Worm (Caenorhabditis elegans): ENCODE data around the gene pdfr-1.

DNA sequence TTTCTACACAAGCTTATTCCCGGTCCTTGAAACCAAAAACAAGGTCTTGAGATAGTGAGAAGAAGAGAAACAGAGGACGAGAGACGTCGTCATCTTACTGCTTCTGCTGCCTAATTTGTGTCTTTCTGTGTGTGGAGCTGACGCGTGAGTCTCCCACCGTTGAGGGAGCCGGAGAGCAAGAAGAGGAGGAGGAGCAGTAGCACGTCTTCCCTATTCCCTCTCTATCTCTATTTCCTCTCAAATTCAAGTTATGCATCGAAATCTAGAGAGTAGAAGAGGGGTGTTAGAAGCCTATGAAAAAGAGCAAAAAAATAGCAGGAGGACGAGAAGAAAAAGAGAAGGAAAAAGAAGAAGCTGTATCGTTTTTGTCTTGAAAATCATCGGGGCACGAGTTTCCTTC, 43.3 kb upstream of the pdfr-1 start:
- no peak for TF ChIP-seq ama-1 (optimal IDR thresholded peaks at IDR 0.05)
- no peak for TF ChIP-seq flt-1 (GFP tag; IDR thresholded peaks at IDR 0.05)
- TF ChIP-seq ceh-36 (tag; optimal IDR thresholded peaks at IDR 0.05) = no peak
- TF ChIP-seq aly-1 (tag; optimal IDR thresholded peaks at IDR 0.05) = no peak
- no peak for TF ChIP-seq tbx-37 (GFP tag; conservative IDR thresholded peaks at IDR 0.05)
- no peak for TF ChIP-seq sea-1 (GFP tag; conservative IDR thresholded peaks at IDR 0.05)
- TF ChIP-seq ets-7 (tag; optimal IDR thresholded peaks at IDR 0.05) = no peak
